Worm (Caenorhabditis elegans): Measurements from ENCODE around the gene lurp-3.

ce11 chrV:13441661-13442060, 13.9 kb upstream of the lurp-3 start, which contains the start of gene col-162:
- TF ChIP-seq snpc-4 (GFP tag; optimal IDR thresholded peaks at IDR 0.05) (no peak), snpc-4 (tag; optimal IDR thresholded peaks at IDR 0.05) (no peak), sptf-2 (GFP tag; optimal IDR thresholded peaks at IDR 0.05) (no peak), ama-1 (optimal IDR thresholded peaks at IDR 0.05) (no peak), ama-1 (GFP tag; optimal IDR thresholded peaks at IDR 0.05) (no peak), nhr-27 (tag; optimal IDR thresholded peaks at IDR 0.05) (no peak), F55B11.4 (tag; optimal IDR thresholded peaks at IDR 0.05; ENCODE audit: borderline replicate concordance, insufficient read depth) (no peak), lin-35 (GFP tag; optimal IDR thresholded peaks at IDR 0.05) (no peak), hrde-1 (tag; optimal IDR thresholded peaks at IDR 0.05; ENCODE audit: borderline replicate concordance) (no peak), chd-7 (tag; optimal IDR thresholded peaks at IDR 0.05) (no peak), rcor-1 (GFP tag; IDR thresholded peaks at IDR 0.05) (no peak), ztf-3 (GFP tag; optimal IDR thresholded peaks at IDR 0.05) (no peak), Y67H2A.10 (GFP tag; conservative IDR thresholded peaks at IDR 0.05) (no peak), C17E4.6 (GFP tag; IDR thresholded peaks at IDR 0.05) (no peak), akir-1 (GFP tag; optimal IDR thresholded peaks at IDR 0.05) (no peak)
